3 fruit fly cellular contexts compared by ENCODE assay signal in genomic region chr3R:14370199-14370933, dm6.
TF ChIP-seq lines count a peak whose summit lies in the region.

No protein-coding gene starts in this region.

TF ChIP-seq in whole organism, embryonic, 481 proteins besides CTCF, POLR2A, EP300 and RAD21 (continued from another document and continues in another):
- peak; percentile 88 for TF ChIP-seq slbo (GFP tag; IDR thresholded peaks at IDR 0.05; lab: Robert Waterston, UW)
- peak; percentile 69 for TF ChIP-seq CG43689 (GFP tag; IDR thresholded peaks at IDR 0.05; lab: Robert Waterston, UW)
- peak; percentile 92 for TF ChIP-seq Sox102F (GFP tag; optimal IDR thresholded peaks at IDR 0.05; lab: Kevin White, UChicago)
- TF ChIP-seq maf-S (GFP tag; optimal IDR thresholded peaks at IDR 0.05; lab: Kevin White, UChicago): peak; percentile 59
- peak; percentile 70 for TF ChIP-seq chn (GFP tag; optimal IDR thresholded peaks at IDR 0.05; lab: Kevin White, UChicago)
- no peak for TF ChIP-seq GATAe (GFP tag; conservative IDR thresholded peaks at IDR 0.05; lab: Robert Waterston, UW)
- TF ChIP-seq tx (GFP tag; optimal IDR thresholded peaks at IDR 0.05; lab: Kevin White, UChicago): peak; percentile 68
- TF ChIP-seq CG9609 (GFP tag; optimal IDR thresholded peaks at IDR 0.05; lab: Kevin White, UChicago): peak; percentile 68
- no peak for TF ChIP-seq hkb (optimal IDR thresholded peaks at IDR 0.05; lab: Kevin White, UChicago)
- TF ChIP-seq hkb (GFP tag; IDR thresholded peaks at IDR 0.05; lab: Robert Waterston, UW): peak; percentile 79
- peak; percentile 27 for TF ChIP-seq sima (GFP tag; optimal IDR thresholded peaks at IDR 0.05; lab: Kevin White, UChicago)
- peak; percentile 66; the same call in 1 of the 3 replicates for TF ChIP-seq sr (GFP tag; IDR thresholded peaks at IDR 0.05; lab: Robert Waterston, UW)
- TF ChIP-seq CG6813 (GFP tag; optimal IDR thresholded peaks at IDR 0.05; lab: Kevin White, UChicago): peak; percentile 58
- peak; percentile 70 for TF ChIP-seq CG12155 (GFP tag; optimal IDR thresholded peaks at IDR 0.05; lab: Kevin White, UChicago)
- no peak; the same call in 1 of the 2 replicates for TF ChIP-seq Gsc (GFP tag; IDR thresholded peaks at IDR 0.05; lab: Robert Waterston, UW)
- TF ChIP-seq CG7987 (GFP tag; optimal IDR thresholded peaks at IDR 0.05; lab: Kevin White, UChicago): no peak
- TF ChIP-seq Hr39 (optimal IDR thresholded peaks at IDR 0.05; lab: Kevin White, UChicago): no peak
- no peak for TF ChIP-seq rib (GFP tag; IDR thresholded peaks at IDR 0.05; lab: Robert Waterston, UW)
- TF ChIP-seq CG31441 (GFP tag; IDR thresholded peaks at IDR 0.05; lab: Robert Waterston, UW): peak; percentile 73
- TF ChIP-seq btn (GFP tag; optimal IDR thresholded peaks at IDR 0.05; lab: Kevin White, UChicago): peak; percentile 63
- TF ChIP-seq lov (optimal IDR thresholded peaks at IDR 0.05; lab: Kevin White, UChicago): no peak
- TF ChIP-seq lov (GFP tag; IDR thresholded peaks at IDR 0.05; lab: Robert Waterston, UW): peak; percentile 82
- peak; percentile 58 for TF ChIP-seq Atf-2 (GFP tag; optimal IDR thresholded peaks at IDR 0.05; lab: Kevin White, UChicago)
- peak; percentile 40 for TF ChIP-seq grau (tag; optimal IDR thresholded peaks at IDR 0.05; lab: Kevin White, UChicago)
- TF ChIP-seq CG2678 (tag; optimal IDR thresholded peaks at IDR 0.05; lab: Kevin White, UChicago): peak; percentile 78
- no peak for TF ChIP-seq ato (GFP tag; IDR thresholded peaks at IDR 0.05; lab: Robert Waterston, UW; ENCODE audit: partially characterized antibody)
- peak; percentile 78 for TF ChIP-seq CG12391 (tag; optimal IDR thresholded peaks at IDR 0.05; lab: Kevin White, UChicago)
- TF ChIP-seq NfI (GFP tag; optimal IDR thresholded peaks at IDR 0.05; lab: Kevin White, UChicago): peak; percentile 76
- peak; percentile 63 for TF ChIP-seq CG1792 (GFP tag; optimal IDR thresholded peaks at IDR 0.05; lab: Kevin White, UChicago)
- no peak for TF ChIP-seq CG3995 (GFP tag; optimal IDR thresholded peaks at IDR 0.05; lab: Kevin White, UChicago)
- TF ChIP-seq CG1832 (GFP tag; optimal IDR thresholded peaks at IDR 0.05; lab: Kevin White, UChicago): peak; percentile 59
- TF ChIP-seq CG8388 (GFP tag; optimal IDR thresholded peaks at IDR 0.05; lab: Kevin White, UChicago): peak; percentile 78
- TF ChIP-seq toy (GFP tag; IDR thresholded peaks at IDR 0.05; lab: Robert Waterston, UW): no peak
- peak; percentile 77 for TF ChIP-seq phol (tag; optimal IDR thresholded peaks at IDR 0.05; lab: Kevin White, UChicago)
- peak; percentile 71; the same call in 1 of the 3 replicates for TF ChIP-seq gce (GFP tag; IDR thresholded peaks at IDR 0.05; lab: Robert Waterston, UW)
- peak; percentile 42 for TF ChIP-seq CG4617 (GFP tag; optimal IDR thresholded peaks at IDR 0.05; lab: Kevin White, UChicago; ENCODE audit: borderline replicate concordance)
- peak; percentile 7 for TF ChIP-seq sqz (GFP tag; optimal IDR thresholded peaks at IDR 0.05; lab: Kevin White, UChicago)
- peak; percentile 75 for TF ChIP-seq Dad (GFP tag; optimal IDR thresholded peaks at IDR 0.05; lab: Kevin White, UChicago)
- TF ChIP-seq ATbp (GFP tag; optimal IDR thresholded peaks at IDR 0.05; lab: Kevin White, UChicago): peak; percentile 79
- peak; percentile 50 for TF ChIP-seq CG1647 (GFP tag; optimal IDR thresholded peaks at IDR 0.05; lab: Kevin White, UChicago)
- TF ChIP-seq shn (GFP tag; optimal IDR thresholded peaks at IDR 0.05; lab: Kevin White, UChicago): peak; percentile 31
- TF ChIP-seq cas (GFP tag; IDR thresholded peaks at IDR 0.05; lab: Robert Waterston, UW): no peak
- peak; percentile 48 for TF ChIP-seq HHEX (GFP tag; optimal IDR thresholded peaks at IDR 0.05; lab: Kevin White, UChicago)
- no peak for TF ChIP-seq gfzf (GFP tag; optimal IDR thresholded peaks at IDR 0.05; lab: Kevin White, UChicago)

TF ChIP-seq in whole organism, prepupa, 60 proteins besides CTCF, POLR2A, EP300 and RAD21 (continued from another document):
- peak; percentile 91 for TF ChIP-seq CG3032 (tag; optimal IDR thresholded peaks at IDR 0.05; lab: Kevin White, UChicago)
- peak; percentile 97 for TF ChIP-seq Lpt (GFP tag; optimal IDR thresholded peaks at IDR 0.05; lab: Kevin White, UChicago)
- peak; percentile 97 for TF ChIP-seq Sox102F (GFP tag; optimal IDR thresholded peaks at IDR 0.05; lab: Kevin White, UChicago)
- TF ChIP-seq lz (GFP tag; optimal IDR thresholded peaks at IDR 0.05; lab: Kevin White, UChicago): peak; percentile 96
- peak; percentile 97 for TF ChIP-seq CG3919 (GFP tag; optimal IDR thresholded peaks at IDR 0.05; lab: Kevin White, UChicago)
- TF ChIP-seq svp (GFP tag; lab: Kevin White, UChicago): peak; percentile 98
- peak; percentile 97 for TF ChIP-seq Ets96B (tag; optimal IDR thresholded peaks at IDR 0.05; lab: Kevin White, UChicago)
- TF ChIP-seq Sox15 (GFP tag; optimal IDR thresholded peaks at IDR 0.05; lab: Kevin White, UChicago): peak; percentile 88
- TF ChIP-seq vri (GFP tag; optimal IDR thresholded peaks at IDR 0.05; lab: Kevin White, UChicago): peak; percentile 93
- peak; percentile 98 for TF ChIP-seq net (GFP tag; optimal IDR thresholded peaks at IDR 0.05; lab: Kevin White, UChicago)
- peak; percentile 99 for TF ChIP-seq Eip78C (GFP tag; lab: Kevin White, UChicago)
- peak; percentile 96 for TF ChIP-seq cyc (GFP tag; optimal IDR thresholded peaks at IDR 0.05; lab: Kevin White, UChicago)
- peak; percentile 85 for TF ChIP-seq fd85E (GFP tag; optimal IDR thresholded peaks at IDR 0.05; lab: Kevin White, UChicago)
- TF ChIP-seq CG15336 (GFP tag; IDR thresholded peaks at IDR 0.05; lab: Robert Waterston, UW): peak; percentile 99
- TF ChIP-seq fkh (GFP tag; optimal IDR thresholded peaks at IDR 0.05; lab: Kevin White, UChicago): no peak
- peak; percentile 92 for TF ChIP-seq Ets21C (GFP tag; optimal IDR thresholded peaks at IDR 0.05; lab: Kevin White, UChicago)
- peak; percentile 97 for TF ChIP-seq Met (GFP tag; optimal IDR thresholded peaks at IDR 0.05; lab: Kevin White, UChicago)
- TF ChIP-seq Blimp-1 (GFP tag; optimal IDR thresholded peaks at IDR 0.05; lab: Kevin White, UChicago): peak; percentile 64
- TF ChIP-seq CG31627 (GFP tag; optimal IDR thresholded peaks at IDR 0.05; lab: Kevin White, UChicago): peak; percentile 95
- peak; percentile 98 for TF ChIP-seq CG6163 (GFP tag; IDR thresholded peaks at IDR 0.05; lab: Robert Waterston, UW)
- peak; percentile 97 for TF ChIP-seq esn (GFP tag; optimal IDR thresholded peaks at IDR 0.05; lab: Kevin White, UChicago)
- peak; percentile 95 for TF ChIP-seq fd59A (GFP tag; optimal IDR thresholded peaks at IDR 0.05; lab: Kevin White, UChicago)
- peak; percentile 99 for TF ChIP-seq eg (GFP tag; IDR thresholded peaks at IDR 0.05; lab: Robert Waterston, UW)
- peak; percentile 96 for TF ChIP-seq CG7368 (GFP tag; optimal IDR thresholded peaks at IDR 0.05; lab: Kevin White, UChicago)
- peak; percentile 98 for TF ChIP-seq CG10631 (GFP tag; optimal IDR thresholded peaks at IDR 0.05; lab: Kevin White, UChicago)
- peak; percentile 99 for TF ChIP-seq CG8119 (GFP tag; IDR thresholded peaks at IDR 0.05; lab: Robert Waterston, UW)
- peak; percentile 98 for TF ChIP-seq Gug (GFP tag; IDR thresholded peaks at IDR 0.05; lab: Robert Waterston, UW)
- TF ChIP-seq Sox14 (GFP tag; optimal IDR thresholded peaks at IDR 0.05; lab: Kevin White, UChicago): peak; percentile 98
- TF ChIP-seq dsx (GFP tag; optimal IDR thresholded peaks at IDR 0.05; lab: Kevin White, UChicago; ENCODE audit: poor library complexity, severe bottlenecking): peak; percentile 56
- TF ChIP-seq CG11294 (GFP tag; IDR thresholded peaks at IDR 0.05; lab: Robert Waterston, UW): peak; percentile 96
- TF ChIP-seq CG10669 (GFP tag; optimal IDR thresholded peaks at IDR 0.05; lab: Kevin White, UChicago): peak; percentile 96
- peak; percentile 79 for TF ChIP-seq Eip93F (GFP tag; optimal IDR thresholded peaks at IDR 0.05; lab: Kevin White, UChicago)
- peak; percentile 87 to 91 for TF ChIP-seq ss (GFP tag; optimal IDR thresholded peaks at IDR 0.05; lab: Kevin White, UChicago)
- peak; percentile 87 for TF ChIP-seq CG9139 (GFP tag; optimal IDR thresholded peaks at IDR 0.05; lab: Kevin White, UChicago)
- peak; percentile 96 for TF ChIP-seq CG8632 (GFP tag; optimal IDR thresholded peaks at IDR 0.05; lab: Kevin White, UChicago)
- TF ChIP-seq achi (GFP tag; optimal IDR thresholded peaks at IDR 0.05; lab: Kevin White, UChicago): peak; percentile 97
- TF ChIP-seq CG4318 (GFP tag; optimal IDR thresholded peaks at IDR 0.05; lab: Kevin White, UChicago): peak; percentile 96
- TF ChIP-seq Smox (GFP tag; optimal IDR thresholded peaks at IDR 0.05; lab: Kevin White, UChicago): peak; percentile 94
- TF ChIP-seq CG11762 (GFP tag; optimal IDR thresholded peaks at IDR 0.05; lab: Kevin White, UChicago; ENCODE audit: insufficient read depth): peak; percentile 96
- peak; percentile 98 for TF ChIP-seq acj6 (GFP tag; optimal IDR thresholded peaks at IDR 0.05; lab: Kevin White, UChicago)
- TF ChIP-seq CG16779 (tag; optimal IDR thresholded peaks at IDR 0.05; lab: Kevin White, UChicago): peak; percentile 94

TF ChIP-seq in whole organism, wandering third instar larva, 38 proteins besides CTCF, POLR2A, EP300 and RAD21 (continued from another document):
- TF ChIP-seq tai (GFP tag; optimal IDR thresholded peaks at IDR 0.05; lab: Kevin White, UChicago) (peak; percentile 77), jim (GFP tag; optimal IDR thresholded peaks at IDR 0.05; lab: Kevin White, UChicago) (no peak), sage (GFP tag; optimal IDR thresholded peaks at IDR 0.05; lab: Kevin White, UChicago) (peak; percentile 82), CG32264 (GFP tag; optimal IDR thresholded peaks at IDR 0.05; lab: Kevin White, UChicago) (peak; percentile 72), Hnf4 (GFP tag; optimal IDR thresholded peaks at IDR 0.05; lab: Kevin White, UChicago) (peak; percentile 94), dl (GFP tag; optimal IDR thresholded peaks at IDR 0.05; lab: Kevin White, UChicago; ENCODE audit: insufficient read depth in 1 of 2, partially characterized antibody in 2 of 2) (no peak), psq (GFP tag; optimal IDR thresholded peaks at IDR 0.05; lab: Kevin White, UChicago) (peak; percentile 87), GATAd (GFP tag; optimal IDR thresholded peaks at IDR 0.05; lab: Kevin White, UChicago) (no peak), dmrt93B (GFP tag; optimal IDR thresholded peaks at IDR 0.05; lab: Kevin White, UChicago) (peak; percentile 84), Myc (optimal IDR thresholded peaks at IDR 0.05; lab: Kevin White, UChicago) (no peak), Mio (GFP tag; optimal IDR thresholded peaks at IDR 0.05; lab: Kevin White, UChicago) (peak; percentile 57), dsf (GFP tag; optimal IDR thresholded peaks at IDR 0.05; lab: Kevin White, UChicago; ENCODE audit: borderline replicate concordance) (peak; percentile 40), pan (optimal IDR thresholded peaks at IDR 0.05; lab: Kevin White, UChicago) (no peak), brk (GFP tag; optimal IDR thresholded peaks at IDR 0.05; lab: Kevin White, UChicago) (peak; percentile 91), Sp1 (GFP tag; optimal IDR thresholded peaks at IDR 0.05; lab: Kevin White, UChicago) (peak; percentile 92)
TF ChIP-seq in whole organism, wandering third instar larva: peak in this region for 25.
